Worm (Caenorhabditis elegans): ENCODE results near the gene his-24.

his-24 gene

ce11 chrX:14464513-14464912, 25.4 kb upstream of the his-24 start, which contains the start of gene M163.7:
M163.7 (plus strand) TSS chrX:14464813.
- no peak for TF ChIP-seq nhr-25 (tag; optimal IDR thresholded peaks at IDR 0.05)
- TF ChIP-seq unc-62 (GFP tag; optimal IDR thresholded peaks at IDR 0.05), result no peak
- TF ChIP-seq nhr-67 (tag; optimal IDR thresholded peaks at IDR 0.05), result no peak
- no peak for TF ChIP-seq ztf-4 (tag; optimal IDR thresholded peaks at IDR 0.05)
- no peak for TF ChIP-seq fkh-2 (tag; optimal IDR thresholded peaks at IDR 0.05)
- TF ChIP-seq mml-1 (tag; optimal IDR thresholded peaks at IDR 0.05), result no peak
- TF ChIP-seq unc-39 (tag; optimal IDR thresholded peaks at IDR 0.05), result no peak
- no peak for TF ChIP-seq mdl-1 (tag; optimal IDR thresholded peaks at IDR 0.05)
- no peak for TF ChIP-seq ztf-11 (tag; optimal IDR thresholded peaks at IDR 0.05)
- no peak for TF ChIP-seq aly-2 (tag; optimal IDR thresholded peaks at IDR 0.05)
- TF ChIP-seq zag-1 (tag; optimal IDR thresholded peaks at IDR 0.05), result no peak
- no peak for TF ChIP-seq fos-1 (tag; optimal IDR thresholded peaks at IDR 0.05)
- TF ChIP-seq nhr-12 (tag; optimal IDR thresholded peaks at IDR 0.05), result no peak
- no peak for TF ChIP-seq ceh-16 (tag; optimal IDR thresholded peaks at IDR 0.05)
- no peak for TF ChIP-seq tbx-2 (tag; optimal IDR thresholded peaks at IDR 0.05)
- TF ChIP-seq ceh-28 (tag; optimal IDR thresholded peaks at IDR 0.05), result no peak
- no peak for TF ChIP-seq lin-39 (tag; optimal IDR thresholded peaks at IDR 0.05)
- TF ChIP-seq ZK546.5 (tag; optimal IDR thresholded peaks at IDR 0.05), result no peak
- TF ChIP-seq snpc-4 (tag; optimal IDR thresholded peaks at IDR 0.05), result no peak
- TF ChIP-seq nhr-77 (tag; optimal IDR thresholded peaks at IDR 0.05), result no peak

- TF ChIP-seq lin-39 (tag; optimal IDR thresholded peaks at IDR 0.05) (no peak), snpc-4 (tag; optimal IDR thresholded peaks at IDR 0.05) (no peak), hmg-11 (tag; optimal IDR thresholded peaks at IDR 0.05) (no peak), sea-2 (GFP tag; optimal IDR thresholded peaks at IDR 0.05) (no peak), unc-62 (GFP tag; optimal IDR thresholded peaks at IDR 0.05) (no peak), fkh-2 (tag; optimal IDR thresholded peaks at IDR 0.05) (no peak), nhr-12 (tag; optimal IDR thresholded peaks at IDR 0.05) (no peak), pha-4 (tag; optimal IDR thresholded peaks at IDR 0.05) (no peak), lsy-12 (tag; optimal IDR thresholded peaks at IDR 0.05) (no peak), aly-2 (tag; optimal IDR thresholded peaks at IDR 0.05) (no peak), tbx-2 (tag; optimal IDR thresholded peaks at IDR 0.05) (no peak), elt-2 (tag; optimal IDR thresholded peaks at IDR 0.05) (no peak), eor-1 (tag; optimal IDR thresholded peaks at IDR 0.05) (no peak), mdl-1 (tag; optimal IDR thresholded peaks at IDR 0.05) (no peak), daf-12 (tag; optimal IDR thresholded peaks at IDR 0.05) (no peak), unc-39 (tag; optimal IDR thresholded peaks at IDR 0.05) (no peak), nhr-237 (tag; optimal IDR thresholded peaks at IDR 0.05) (no peak), nhr-77 (tag; optimal IDR thresholded peaks at IDR 0.05) (no peak), nhr-28 (tag; optimal IDR thresholded peaks at IDR 0.05) (no peak), lin-15B (tag; optimal IDR thresholded peaks at IDR 0.05) (no peak)
Measured at ce11 chrX:14465593-14465992, 24.3 kb upstream of the his-24 start, which contains the start of gene M163.22. M163.22 (plus strand) TSS chrX:14465893.

- no peak for TF ChIP-seq nhr-76 (tag; optimal IDR thresholded peaks at IDR 0.05)
- no peak for TF ChIP-seq ceh-28 (tag; optimal IDR thresholded peaks at IDR 0.05)
- no peak for TF ChIP-seq ceh-9 (tag; optimal IDR thresholded peaks at IDR 0.05)
- no peak for TF ChIP-seq lin-39 (tag; optimal IDR thresholded peaks at IDR 0.05)
- no peak for TF ChIP-seq sea-2 (GFP tag; optimal IDR thresholded peaks at IDR 0.05)
- no peak for TF ChIP-seq nhr-25 (tag; optimal IDR thresholded peaks at IDR 0.05)
- no peak for TF ChIP-seq egl-27 (tag; optimal IDR thresholded peaks at IDR 0.05)
- TF ChIP-seq ztf-11 (tag; optimal IDR thresholded peaks at IDR 0.05), result no peak
- no peak for TF ChIP-seq mdl-1 (tag; optimal IDR thresholded peaks at IDR 0.05)
- no peak for TF ChIP-seq ama-1 (optimal IDR thresholded peaks at IDR 0.05)
- no peak for TF ChIP-seq nhr-28 (tag; optimal IDR thresholded peaks at IDR 0.05)
- TF ChIP-seq ztf-4 (tag; optimal IDR thresholded peaks at IDR 0.05), result no peak
- no peak for TF ChIP-seq nhr-237 (tag; optimal IDR thresholded peaks at IDR 0.05)
Measured at ce11 chrX:14466532-14466931, 23.4 kb upstream of the his-24 start, which contains the start of gene M163.21. M163.21 (plus strand) TSS chrX:14466832.

ce11 chrX:14469284-14469683, 20.6 kb upstream of the his-24 start, which contains the start of gene M163.9:
M163.9 (plus strand) TSS chrX:14469584.
- TF ChIP-seq unc-39 (tag; optimal IDR thresholded peaks at IDR 0.05) (no peak), nhr-25 (tag; optimal IDR thresholded peaks at IDR 0.05) (no peak), mml-1 (tag; optimal IDR thresholded peaks at IDR 0.05) (no peak), ama-1 (optimal IDR thresholded peaks at IDR 0.05) (no peak), unc-62 (GFP tag; optimal IDR thresholded peaks at IDR 0.05) (no peak), fkh-2 (tag; optimal IDR thresholded peaks at IDR 0.05) (no peak), elt-1 (tag; optimal IDR thresholded peaks at IDR 0.05) (no peak), skn-1 (tag; optimal IDR thresholded peaks at IDR 0.05) (no peak), daf-12 (tag; optimal IDR thresholded peaks at IDR 0.05) (no peak), ceh-16 (tag; optimal IDR thresholded peaks at IDR 0.05) (no peak), nhr-77 (tag; optimal IDR thresholded peaks at IDR 0.05) (no peak), mdl-1 (tag; optimal IDR thresholded peaks at IDR 0.05) (no peak), nhr-28 (tag; optimal IDR thresholded peaks at IDR 0.05) (no peak), fkh-10 (GFP tag; optimal IDR thresholded peaks at IDR 0.05) (no peak), hmg-11 (tag; optimal IDR thresholded peaks at IDR 0.05) (no peak), ceh-28 (tag; optimal IDR thresholded peaks at IDR 0.05) (no peak), zag-1 (tag; optimal IDR thresholded peaks at IDR 0.05) (no peak)
